Worm (Caenorhabditis elegans): ENCODE measurements around the gene K08D9.2.

DNA sequence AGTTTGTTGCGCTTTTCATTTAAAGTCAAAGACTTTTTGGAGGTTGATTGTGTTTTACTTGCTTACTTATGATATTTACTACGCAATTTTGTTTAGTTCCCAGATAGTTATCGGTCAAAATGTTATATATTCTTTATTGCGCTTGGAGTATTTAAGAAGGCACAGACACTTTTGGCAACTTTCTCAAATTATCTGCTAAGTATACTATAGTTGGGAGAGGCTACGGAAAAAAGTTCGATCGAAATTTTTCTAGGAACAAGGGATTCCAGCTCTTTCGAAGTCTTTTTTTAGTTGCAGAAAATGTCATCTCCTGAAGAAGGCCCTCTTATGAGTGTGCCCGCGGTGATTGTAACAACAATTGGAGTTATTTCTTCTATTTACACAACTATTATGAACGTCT lies 32.6 kb downstream of the K08D9.2 start, which contains the start of gene srbc-5:
- TF ChIP-seq him-1 (tag; optimal IDR thresholded peaks at IDR 0.05) (no peak), dao-5 (tag; optimal IDR thresholded peaks at IDR 0.05) (no peak)

All from whole organism, L4/young adult.